Fruit fly (Drosophila melanogaster) whole organism, embryonic: ENCODE measurements around the gene mio.

Experiments used
- Asciz ChIP-seq: fragments of 200-800 bp; sonication (Bioruptor generic); optimal IDR thresholded peaks from 2 replicates; lab custom pipeline; 2017; ENCODE audit warnings: missing biosample characterization, mild to moderate bottlenecking, missing genetic modification characterization, missing genetic modification reagents
- CG10147 ChIP-seq: fragments of 200-800 bp; sonication (Bioruptor generic); optimal IDR thresholded peaks from 2 replicates; lab custom pipeline; 2019; ENCODE audit warnings: missing biosample characterization, mild to moderate bottlenecking, missing genetic modification characterization, moderate library complexity
- CG10274 ChIP-seq: fragments of 200-800 bp; sonication (Bioruptor generic); optimal IDR thresholded peaks from 3 replicates; lab custom pipeline; 2017; ENCODE audit warnings: missing biosample characterization, mild to moderate bottlenecking, missing genetic modification characterization
- CG10321 ChIP-seq: fragments of 200-800 bp; sonication (Bioruptor generic); IDR thresholded peaks from 2 replicates; pipeline ENCODE4 v1.3.6; 2022; ENCODE audit warnings: missing biosample characterization, missing genetic modification characterization
- CG10462 ChIP-seq: fragments of 200-800 bp; sonication (Bioruptor generic); optimal IDR thresholded peaks from 2 replicates; lab custom pipeline; 2016; ENCODE audit warnings: missing biosample characterization, missing genetic modification characterization
- CG12155 ChIP-seq: fragments of 200-800 bp; sonication (Bioruptor generic); optimal IDR thresholded peaks from 3 replicates; lab custom pipeline; 2016; ENCODE audit warnings: missing biosample characterization, missing genetic modification characterization
- CG12744 ChIP-seq: fragments of 200-800 bp; sonication (Bioruptor generic); optimal IDR thresholded peaks from 2 replicates; lab custom pipeline; 2016; ENCODE audit warnings: missing biosample characterization, missing genetic modification characterization
- CG13296 ChIP-seq: fragments of 200-800 bp; sonication (Bioruptor generic); optimal IDR thresholded peaks from 3 replicates; lab custom pipeline; 2018; ENCODE audit warnings: missing biosample characterization, mild to moderate bottlenecking, missing genetic modification characterization
- CG13775 ChIP-seq: fragments of 200-800 bp; sonication (Bioruptor generic); optimal IDR thresholded peaks from 3 replicates; lab custom pipeline; 2017; ENCODE audit warnings: missing biosample characterization, mild to moderate bottlenecking, missing genetic modification characterization
- CG14014 ChIP-seq: fragments of 200-800 bp; sonication (Bioruptor generic); IDR thresholded peaks from 2 replicates; pipeline ENCODE4 v1.3.6; 2022; ENCODE audit warnings: missing biosample characterization, missing genetic modification characterization
- CG14860 ChIP-seq: fragments of 200-800 bp; sonication (Bioruptor generic); IDR thresholded peaks from 3 replicates; pipeline ENCODE4 v1.3.6; 2022; ENCODE audit warnings: missing biosample characterization, missing genetic modification characterization; ENCODE audit not compliant: partially characterized antibody
- CG1529 ChIP-seq: fragments of 200-800 bp; sonication (Bioruptor generic); optimal IDR thresholded peaks from 3 replicates; lab custom pipeline; 2018; ENCODE audit warnings: missing biosample characterization, missing genetic modification characterization
- CG15514 ChIP-seq: fragments of 200-800 bp; sonication (Bioruptor generic); optimal IDR thresholded peaks from 3 replicates; lab custom pipeline; 2017; ENCODE audit warnings: missing biosample characterization, missing genetic modification characterization, mild to moderate bottlenecking, moderate library complexity, missing genetic modification reagents
- CG16779 ChIP-seq: fragments of 200-800 bp; sonication (Bioruptor generic); IDR thresholded peaks from 2 replicates; pipeline ENCODE4 v1.3.6; 2022; ENCODE audit warnings: missing biosample characterization, missing genetic modification characterization
- CG17359 ChIP-seq: fragments of 200-800 bp; sonication (Bioruptor generic); optimal IDR thresholded peaks from 3 replicates; lab custom pipeline; 2018; ENCODE audit warnings: missing biosample characterization, mild to moderate bottlenecking, missing genetic modification characterization, moderate library complexity
- CG17568 ChIP-seq: fragments of 200-800 bp; sonication (Bioruptor generic); optimal IDR thresholded peaks from 2 replicates; lab custom pipeline; 2018; ENCODE audit warnings: missing biosample characterization, mild to moderate bottlenecking, missing genetic modification characterization, moderate library complexity
- CG18011 ChIP-seq: fragments of 200-800 bp; sonication (Bioruptor generic); optimal IDR thresholded peaks from 2 replicates; lab custom pipeline; 2017; ENCODE audit warnings: missing biosample characterization, missing genetic modification characterization, mild to moderate bottlenecking, moderate library complexity, missing genotype
- CG33557 ChIP-seq: fragments of 200-800 bp; sonication (Bioruptor generic); optimal IDR thresholded peaks from 2 replicates; lab custom pipeline; 2019; ENCODE audit warnings: missing biosample characterization, mild to moderate bottlenecking, missing genetic modification characterization, moderate library complexity
- CG3838 ChIP-seq: fragments of 200-800 bp; sonication (Bioruptor generic); optimal IDR thresholded peaks from 3 replicates; lab custom pipeline; 2016; ENCODE audit warnings: missing biosample characterization, missing genetic modification characterization
- CG4820 ChIP-seq: fragments of 200-800 bp; sonication (Bioruptor generic); optimal IDR thresholded peaks from 3 replicates; lab custom pipeline; 2016; ENCODE audit warnings: missing biosample characterization, missing genetic modification characterization
- CG6765 ChIP-seq: fragments of 200-800 bp; sonication (Bioruptor generic); optimal IDR thresholded peaks from 3 replicates; lab custom pipeline; 2017; ENCODE audit warnings: missing biosample characterization, mild to moderate bottlenecking, missing genetic modification characterization
- CG7745 ChIP-seq: fragments of 200-800 bp; sonication (Bioruptor generic); optimal IDR thresholded peaks from 2 replicates; lab custom pipeline; 2018; ENCODE audit warnings: missing biosample characterization, mild to moderate bottlenecking, missing genetic modification characterization, moderate library complexity
- CTCF ChIP-seq: fragments of 200-800 bp; sonication (Bioruptor generic); optimal IDR thresholded peaks from 2 replicates; lab custom pipeline; 2017; ENCODE audit warnings: missing biosample characterization, mild to moderate bottlenecking, missing genetic modification characterization, moderate library complexity
- CrebB ChIP-seq: fragments of 200-800 bp; sonication (Bioruptor generic); optimal IDR thresholded peaks from 3 replicates; lab custom pipeline; 2018; ENCODE audit warnings: missing biosample characterization, mild to moderate bottlenecking, missing genetic modification characterization
- Deaf1 ChIP-seq: fragments of 200-800 bp; optimal IDR thresholded peaks from 3 replicates; lab custom pipeline; 2019; ENCODE audit warnings: missing biosample characterization, mild to moderate bottlenecking, missing genetic modification characterization, moderate library complexity
- Doc2 ChIP-seq: fragments of 200-800 bp; sonication (Bioruptor generic); IDR thresholded peaks from 2 replicates; pipeline ENCODE4 v1.3.6; 2022; ENCODE audit warnings: missing biosample characterization, missing genetic modification characterization
- E2f1 ChIP-seq: fragments of 200-800 bp; sonication (Bioruptor generic); IDR thresholded peaks from 2 replicates; pipeline ENCODE4 v1.3.6; 2022; ENCODE audit warnings: missing biosample characterization, missing genetic modification characterization
- Ets65A ChIP-seq: fragments of 200-800 bp; sonication (Bioruptor generic); peaks from one replicate; lab custom pipeline; 2016; ENCODE audit warnings: missing biosample characterization, missing genetic modification characterization
- HLH54F ChIP-seq: fragments of 200-800 bp; sonication (Bioruptor generic); optimal IDR thresholded peaks from 3 replicates; lab custom pipeline; 2016; ENCODE audit warnings: missing biosample characterization, missing genetic modification characterization
- Lim3 ChIP-seq: fragments of 200-800 bp; sonication (Bioruptor generic); IDR thresholded peaks from 2 replicates; pipeline ENCODE4 v1.3.6; 2022; ENCODE audit warnings: missing biosample characterization, missing genetic modification characterization
- MTF-1 ChIP-seq: fragments of 200-800 bp; sonication (Bioruptor generic); optimal IDR thresholded peaks from 2 replicates; lab custom pipeline; 2018; ENCODE audit warnings: missing biosample characterization, mild to moderate bottlenecking, missing genetic modification characterization, borderline replicate concordance
- Myb ChIP-seq: fragments of 200-800 bp; sonication (Bioruptor generic); optimal IDR thresholded peaks from 2 replicates; lab custom pipeline; 2016; ENCODE audit warnings: missing biosample characterization, missing genetic modification characterization
- Sox102F ChIP-seq: fragments of 200-800 bp; sonication (Bioruptor generic); optimal IDR thresholded peaks from 2 replicates; lab custom pipeline; 2018; ENCODE audit warnings: missing biosample characterization, mild to moderate bottlenecking, missing genetic modification characterization, moderate library complexity
- abd-A ChIP-seq: fragments of 200-800 bp; sonication (Bioruptor generic); optimal IDR thresholded peaks from 3 replicates; lab custom pipeline; 2019; ENCODE audit warnings: missing biosample characterization, mild to moderate bottlenecking, missing genetic modification characterization, moderate library complexity
- ap ChIP-seq: fragments of 200-800 bp; sonication (Bioruptor generic); IDR thresholded peaks from 2 replicates; pipeline ENCODE4 v1.3.6; 2022; ENCODE audit warnings: missing biosample characterization, missing genetic modification characterization
- cas ChIP-seq: fragments of 200-800 bp; sonication (Bioruptor generic); IDR thresholded peaks from 2 replicates; pipeline ENCODE4 v1.3.6; 2022; ENCODE audit warnings: missing biosample characterization, missing genetic modification characterization
- crol ChIP-seq: fragments of 200-800 bp; sonication (Bioruptor generic); IDR thresholded peaks from 2 replicates; pipeline ENCODE4 v1.3.6; 2022; ENCODE audit warnings: missing biosample characterization, missing genetic modification characterization
- dati ChIP-seq: fragments of 200-800 bp; sonication (Bioruptor generic); IDR thresholded peaks from 2 replicates; pipeline ENCODE4 v1.3.6; 2022; ENCODE audit warnings: missing biosample characterization, missing genetic modification characterization
- exex ChIP-seq: fragments of 200-800 bp; sonication (Bioruptor generic); optimal IDR thresholded peaks from 4 replicates; lab custom pipeline; 2018; ENCODE audit warnings: missing biosample characterization, mild to moderate bottlenecking, missing genetic modification characterization, moderate library complexity
- h ChIP-seq: fragments of >200 bp; optimal IDR thresholded peaks from 2 replicates; lab custom pipeline; 2017
- jigr1 ChIP-seq: fragments of 200-800 bp; sonication (Bioruptor generic); IDR thresholded peaks from 3 replicates; pipeline ENCODE4 v1.3.6; 2022; ENCODE audit warnings: missing biosample characterization, missing genetic modification characterization
- luna ChIP-seq: fragments of 200-800 bp; sonication (Bioruptor generic); optimal IDR thresholded peaks from 2 replicates; lab custom pipeline; 2016; ENCODE audit warnings: missing biosample characterization, missing genetic modification characterization
- odd ChIP-seq: fragments of 200-800 bp; sonication (Bioruptor generic); optimal IDR thresholded peaks from 2 replicates; lab custom pipeline; 2017; ENCODE audit warnings: missing biosample characterization, mild to moderate bottlenecking, missing genetic modification characterization
- pho ChIP-seq: fragments of 200-800 bp; sonication (Bioruptor generic); optimal IDR thresholded peaks from 2 replicates; lab custom pipeline; 2016; ENCODE audit warnings: missing biosample characterization, missing genetic modification characterization
- prd ChIP-seq, 3 experiments: fragments of >200 bp in 2 of 3; fragments of 200-800 bp in 1 of 3; sonication (Bioruptor generic) in 1 of 3; optimal IDR thresholded peaks in 2 of 3; IDR thresholded peaks in 1 of 3; 2 replicates in 2 of 3; 3 replicates in 1 of 3; pipeline versions ENCODE4 v1.3.6 to Lab custom; 2017 to 2022; ENCODE audit warnings: missing biosample characterization in 1 of 3, missing genetic modification characterization in 1 of 3
- ranshi ChIP-seq: fragments of 200-800 bp; sonication (Bioruptor generic); IDR thresholded peaks from 2 replicates; pipeline ENCODE4 v1.3.6; 2022; ENCODE audit warnings: missing biosample characterization, missing genetic modification characterization
- sc ChIP-seq, 3 experiments: fragments of >200 bp in 2 of 3; fragments of 200-800 bp in 1 of 3; sonication (Bioruptor generic) in 1 of 3; optimal IDR thresholded peaks; 2 replicates in 2 of 3; 3 replicates in 1 of 3; lab custom pipeline; 2017; ENCODE audit warnings: mild to moderate bottlenecking in 1 of 3, missing biosample characterization in 1 of 3, missing genetic modification characterization in 1 of 3, missing genetic modification reagents in 1 of 3
- schlank ChIP-seq: fragments of 200-800 bp; sonication (Bioruptor generic); optimal IDR thresholded peaks from 2 replicates; lab custom pipeline; 2018; ENCODE audit warnings: missing biosample characterization, mild to moderate bottlenecking, missing genetic modification characterization
- seq ChIP-seq: fragments of 200-800 bp; sonication (Bioruptor generic); IDR thresholded peaks from 2 replicates; pipeline ENCODE4 v1.3.6; 2022; ENCODE audit warnings: missing biosample characterization, missing genetic modification characterization
- so ChIP-seq: fragments of 200-800 bp; sonication (Bioruptor generic); IDR thresholded peaks from 3 replicates; pipeline ENCODE4 v1.3.6; 2022; ENCODE audit warnings: missing biosample characterization, missing genetic modification characterization
- tgo ChIP-seq: fragments of 200-800 bp; sonication (Bioruptor generic); IDR thresholded peaks from 3 replicates; pipeline ENCODE4 v1.3.6; 2022; ENCODE audit warnings: missing biosample characterization, missing genetic modification characterization
- tup ChIP-seq: fragments of 200-800 bp; sonication (Bioruptor generic); optimal IDR thresholded peaks from 2 replicates; lab custom pipeline; 2016; ENCODE audit warnings: missing biosample characterization, mild to moderate bottlenecking, missing genetic modification characterization, moderate library complexity

mio gene

DNA sequence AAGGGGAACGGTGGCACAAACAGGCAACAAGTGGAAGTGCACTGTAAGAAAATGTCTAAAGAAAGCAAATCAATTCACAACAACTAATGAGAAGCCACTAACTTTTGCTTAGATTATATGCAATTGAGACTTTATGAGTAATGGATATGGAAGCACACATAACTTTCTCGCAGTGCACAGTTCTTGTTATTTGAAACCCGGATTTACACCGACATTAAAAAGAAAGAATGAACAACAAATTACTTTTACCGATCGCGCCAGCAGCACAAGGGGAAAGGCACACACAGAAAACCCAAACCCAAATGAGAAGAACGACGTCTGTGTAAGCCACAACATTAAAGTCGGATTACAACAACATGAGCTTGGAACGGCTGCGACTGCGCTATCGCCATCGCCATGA is 28.0 kb upstream of the mio start (continued):
- no peak for TF ChIP-seq dati (GFP tag; lab: Robert Waterston, UW)
- peak; percentile 18 for TF ChIP-seq CG12155 (GFP tag; lab: Kevin White, UChicago)
- TF ChIP-seq CG10321 = no peak
- TF ChIP-seq CG4820 = peak; percentile 81
- no peak for TF ChIP-seq pho (GFP tag; lab: Kevin White, UChicago)
- TF ChIP-seq Ets65A = peak; percentile 93
- peak; percentile 62 for TF ChIP-seq CG17359 (tag; lab: Kevin White, UChicago)
- TF ChIP-seq CG10147 (GFP tag; lab: Kevin White, UChicago) = no peak
- TF ChIP-seq CG18011 (GFP tag; lab: Kevin White, UChicago) = no peak
- TF ChIP-seq CG14860 (GFP tag; lab: Robert Waterston, UW) = no peak
- no peak for TF ChIP-seq CG15514 (GFP tag; lab: Kevin White, UChicago)
- no peak for TF ChIP-seq CG16779 (GFP tag; lab: Robert Waterston, UW)
- TF ChIP-seq cas (GFP tag; lab: Robert Waterston, UW) = no peak
- TF ChIP-seq CG1529 (GFP tag; lab: Kevin White, UChicago) = peak; percentile 66
- peak; percentile 86 for TF ChIP-seq CG33557 (GFP tag; lab: Kevin White, UChicago)
- TF ChIP-seq CG7745 = no peak
- no peak for TF ChIP-seq CrebB (tag; lab: Kevin White, UChicago)
- no peak for TF ChIP-seq jigr1 (GFP tag; lab: Robert Waterston, UW)
- no peak for TF ChIP-seq CTCF
- peak; percentile 37 for TF ChIP-seq odd (GFP tag; lab: Kevin White, UChicago)
- TF ChIP-seq luna (GFP tag; lab: Kevin White, UChicago) = no peak
- no peak for TF ChIP-seq CG14014
- no peak for TF ChIP-seq Lim3 (GFP tag; lab: Robert Waterston, UW)
- no peak for TF ChIP-seq exex (tag; lab: Kevin White, UChicago)
- TF ChIP-seq CG3838 (GFP tag; lab: Kevin White, UChicago) = no peak
- no peak for TF ChIP-seq CG10274
- peak; percentile 75 for TF ChIP-seq CG13775 (GFP tag; lab: Kevin White, UChicago)
- no peak for TF ChIP-seq prd (optimal IDR thresholded peaks at IDR 0.05; lab: Kevin White, UChicago)
- TF ChIP-seq prd (GFP tag; IDR thresholded peaks at IDR 0.05; lab: Robert Waterston, UW) = peak; percentile 82
- peak; percentile 14 for TF ChIP-seq CG17568
- TF ChIP-seq Myb = no peak
- TF ChIP-seq CG10462 = peak; percentile 25
- no peak for TF ChIP-seq CG13296 (GFP tag; lab: Kevin White, UChicago)
- TF ChIP-seq tgo = peak; percentile 35; the same call in 1 of the 3 replicates
- TF ChIP-seq Sox102F (GFP tag; lab: Kevin White, UChicago) = peak; percentile 52
- TF ChIP-seq MTF-1 (GFP tag; lab: Kevin White, UChicago) = peak; percentile 64
- TF ChIP-seq E2f1 (GFP tag; lab: Robert Waterston, UW) = peak; percentile 46; the same call in 1 of the 2 replicates
- no peak for TF ChIP-seq crol (GFP tag; lab: Robert Waterston, UW)
- TF ChIP-seq ap = no peak
- no peak for TF ChIP-seq sc (optimal IDR thresholded peaks at IDR 0.05; lab: Kevin White, UChicago)
- peak; percentile 72 for TF ChIP-seq sc (GFP tag; optimal IDR thresholded peaks at IDR 0.05; lab: Kevin White, UChicago)
- TF ChIP-seq HLH54F (GFP tag; lab: Kevin White, UChicago) = no peak
- no peak for TF ChIP-seq Deaf1 (tag; lab: Kevin White, UChicago)
- TF ChIP-seq CG6765 (GFP tag; lab: Kevin White, UChicago) = no peak
- TF ChIP-seq ranshi = peak; percentile 73; the same call in 1 of the 2 replicates
- TF ChIP-seq seq (GFP tag; lab: Robert Waterston, UW) = no peak
- TF ChIP-seq tup (GFP tag; lab: Kevin White, UChicago) = peak; percentile 14
- TF ChIP-seq Doc2 (GFP tag; lab: Robert Waterston, UW) = no peak
- no peak for TF ChIP-seq abd-A (tag; lab: Kevin White, UChicago)
- peak; percentile 14 for TF ChIP-seq Asciz (GFP tag; lab: Kevin White, UChicago)
- no peak for TF ChIP-seq schlank (tag; lab: Kevin White, UChicago)
- TF ChIP-seq CG12744 = no peak
- TF ChIP-seq h = no peak
- TF ChIP-seq so (GFP tag; lab: Robert Waterston, UW) = no peak
